Worm (Caenorhabditis elegans): Measurements from ENCODE around the gene mre-11.

ce11 chrV:10760839-10761238 lies 24.2 kb upstream of the mre-11 start:
- TF ChIP-seq unc-62 (GFP tag; optimal IDR thresholded peaks at IDR 0.05) (no peak), elt-3 (tag; optimal IDR thresholded peaks at IDR 0.05) (no peak), ama-1 (optimal IDR thresholded peaks at IDR 0.05) (no peak)

All from whole organism, L1 larva.